Worm (Caenorhabditis elegans) whole organism, L4/young adult: ENCODE data around the gene Y54E2A.9.

Experiments
- dao-5 ChIP-seq: sonication (generic microtip); optimal IDR thresholded peaks from 2 replicates; lab custom pipeline; 2016; ENCODE audit warnings: missing genotype, missing genetic modification characterization, moderate library complexity, missing compliant biosample characterization
- him-1 ChIP-seq: sonication (generic microtip); optimal IDR thresholded peaks from 2 replicates; lab custom pipeline; 2016; ENCODE audit warnings: missing genotype, missing genetic modification reagents, missing genetic modification characterization, missing compliant biosample characterization

DNA sequence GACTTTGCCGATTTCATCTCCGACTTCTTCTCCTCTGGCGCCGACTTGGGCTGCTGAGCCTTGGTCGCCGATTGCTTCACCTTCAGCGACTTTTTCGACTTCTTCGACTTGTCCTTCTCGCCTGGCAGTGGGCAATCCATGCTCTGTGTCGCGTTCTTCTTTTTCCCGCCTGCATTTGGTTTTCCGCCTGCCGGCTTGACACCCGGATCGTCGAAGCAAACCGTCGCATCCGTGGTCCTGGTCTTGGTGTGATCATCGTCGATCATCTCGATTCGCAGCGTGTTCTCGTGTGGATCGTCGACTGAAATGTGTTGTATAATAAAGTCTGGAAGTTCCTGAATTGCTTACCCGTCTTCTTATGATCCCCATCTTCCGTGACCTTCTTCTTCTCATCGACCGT, 13.7 kb downstream of the Y54E2A.9 start:
- TF ChIP-seq him-1 (tag; lab: Kevin White, UChicago) (no peak), dao-5 (tag; lab: Kevin White, UChicago) (no peak)
